Worm (Caenorhabditis elegans) whole organism, early embryonic: ENCODE measurements around the gene F55A11.4.

ENCODE experiments used
- B0310.2 ChIP-seq: sonication (generic microtip); optimal IDR thresholded peaks from 2 replicates; lab custom pipeline; 2016; ENCODE audit warnings: mild to moderate bottlenecking, missing genetic modification characterization, missing compliant biosample characterization
- F13C5.2 ChIP-seq: sonication (generic microtip); optimal IDR thresholded peaks from 2 replicates; lab custom pipeline; 2017; ENCODE audit warnings: mild to moderate bottlenecking, missing genetic modification characterization, inconsistent platforms, missing compliant biosample characterization
- aly-1 ChIP-seq: sonication (generic microtip); optimal IDR thresholded peaks from 2 replicates; lab custom pipeline; 2016; ENCODE audit warnings: missing genetic modification characterization, missing compliant biosample characterization
- ama-1 ChIP-seq: fragments of 150-350 bp; optimal IDR thresholded peaks from 2 replicates; lab custom pipeline; 2014
- ceh-13 ChIP-seq: fragments of 200-800 bp; sonication (Bioruptor generic); optimal IDR thresholded peaks from 2 replicates; lab custom pipeline; 2018; ENCODE audit warnings: mild to moderate bottlenecking, missing genetic modification characterization, missing compliant biosample characterization
- ceh-36 ChIP-seq: sonication (generic microtip); optimal IDR thresholded peaks from 2 replicates; lab custom pipeline; 2016; ENCODE audit warnings: missing genetic modification characterization, inconsistent platforms, missing compliant biosample characterization
- ets-7 ChIP-seq: sonication (generic microtip); optimal IDR thresholded peaks from 2 replicates; lab custom pipeline; 2016; ENCODE audit warnings: missing genotype, missing genetic modification characterization, missing compliant biosample characterization
- flt-1 ChIP-seq: fragments of 200-800 bp; sonication (Bioruptor generic); IDR thresholded peaks from 2 replicates; pipeline ENCODE4 v1.3.6; 2022; ENCODE audit warnings: missing genetic modification characterization, missing compliant biosample characterization
- hmbx-1 ChIP-seq: sonication (generic microtip); optimal IDR thresholded peaks from 2 replicates; lab custom pipeline; 2016; ENCODE audit warnings: mild to moderate bottlenecking, missing genetic modification characterization, missing compliant biosample characterization
- hmg-4 ChIP-seq: fragments of 200-800 bp; sonication (Bioruptor generic); optimal IDR thresholded peaks from 2 replicates; lab custom pipeline; 2018; ENCODE audit warnings: mild to moderate bottlenecking, missing genetic modification characterization, missing compliant biosample characterization
- hnd-1 ChIP-seq: sonication (generic microtip); optimal IDR thresholded peaks from 2 replicates; lab custom pipeline; 2016; ENCODE audit warnings: missing genetic modification characterization, missing compliant biosample characterization
- pes-1 ChIP-seq: fragments of 200-800 bp; sonication (Bioruptor generic); IDR thresholded peaks from 2 replicates; pipeline ENCODE4 v1.3.6; 2022; ENCODE audit warnings: missing genetic modification reagents, missing genetic modification characterization, missing compliant biosample characterization
- scrt-1 ChIP-seq: fragments of 200-800 bp; sonication (Bioruptor generic); IDR thresholded peaks from 2 replicates; pipeline ENCODE4 v1.3.6; 2022; ENCODE audit warnings: missing genetic modification characterization, missing compliant biosample characterization
- sea-1 ChIP-seq: fragments of 200-800 bp; sonication (Bioruptor generic); conservative IDR thresholded peaks from 2 replicates; pipeline ENCODE4 v1.3.6; 2022; ENCODE audit warnings: missing genetic modification characterization, missing compliant biosample characterization
- tbx-11 ChIP-seq: fragments of 200-800 bp; sonication (Bioruptor generic); IDR thresholded peaks from 2 replicates; pipeline ENCODE4 v1.3.6; 2022; ENCODE audit warnings: missing genetic modification characterization, missing compliant biosample characterization
- tbx-37 ChIP-seq: fragments of 200-800 bp; sonication (Bioruptor generic); conservative IDR thresholded peaks from 2 replicates; pipeline ENCODE4 v1.3.6; 2022; ENCODE audit warnings: missing genetic modification reagents, missing genetic modification characterization, missing compliant biosample characterization
- tra-4 ChIP-seq: sonication (generic microtip); optimal IDR thresholded peaks from 2 replicates; lab custom pipeline; 2017; ENCODE audit warnings: missing genetic modification characterization, missing compliant biosample characterization

F55A11.4 gene

ce11 chrV:11795352-11795751 lies 25.1 kb downstream of the F55A11.4 start:
- no peak for TF ChIP-seq hnd-1
- no peak for TF ChIP-seq flt-1 (GFP tag; lab: Robert Waterston, UW)
- no peak for TF ChIP-seq tbx-11 (GFP tag; lab: Robert Waterston, UW)
- TF ChIP-seq ama-1 (lab: Kevin White, UChicago) = no peak
- TF ChIP-seq tra-4 = no peak
- no peak for TF ChIP-seq hmg-4 (GFP tag; lab: Kevin White, UChicago)
- no peak for TF ChIP-seq scrt-1 (GFP tag; lab: Robert Waterston, UW)
- TF ChIP-seq F13C5.2 (tag; lab: Kevin White, UChicago) = no peak
- no peak for TF ChIP-seq hmbx-1 (tag; lab: Kevin White, UChicago)
- no peak for TF ChIP-seq tbx-37 (GFP tag; lab: Robert Waterston, UW)
- no peak for TF ChIP-seq B0310.2 (tag; lab: Kevin White, UChicago)
- no peak for TF ChIP-seq aly-1 (tag; lab: Kevin White, UChicago)
- TF ChIP-seq sea-1 (GFP tag; lab: Robert Waterston, UW) = no peak
- TF ChIP-seq ceh-13 (GFP tag; lab: Kevin White, UChicago) = no peak
- no peak for TF ChIP-seq pes-1 (GFP tag; lab: Robert Waterston, UW)
- TF ChIP-seq ets-7 (tag; lab: Kevin White, UChicago) = no peak
- no peak for TF ChIP-seq ceh-36 (tag; lab: Kevin White, UChicago)

- TF ChIP-seq hmg-4 (GFP tag; lab: Kevin White, UChicago) (no peak), sea-1 (GFP tag; lab: Robert Waterston, UW) (no peak), scrt-1 (GFP tag; lab: Robert Waterston, UW) (no peak)
Measured at ce11 chrV:11796343-11796742, 26.1 kb downstream of the F55A11.4 start.

DNA sequence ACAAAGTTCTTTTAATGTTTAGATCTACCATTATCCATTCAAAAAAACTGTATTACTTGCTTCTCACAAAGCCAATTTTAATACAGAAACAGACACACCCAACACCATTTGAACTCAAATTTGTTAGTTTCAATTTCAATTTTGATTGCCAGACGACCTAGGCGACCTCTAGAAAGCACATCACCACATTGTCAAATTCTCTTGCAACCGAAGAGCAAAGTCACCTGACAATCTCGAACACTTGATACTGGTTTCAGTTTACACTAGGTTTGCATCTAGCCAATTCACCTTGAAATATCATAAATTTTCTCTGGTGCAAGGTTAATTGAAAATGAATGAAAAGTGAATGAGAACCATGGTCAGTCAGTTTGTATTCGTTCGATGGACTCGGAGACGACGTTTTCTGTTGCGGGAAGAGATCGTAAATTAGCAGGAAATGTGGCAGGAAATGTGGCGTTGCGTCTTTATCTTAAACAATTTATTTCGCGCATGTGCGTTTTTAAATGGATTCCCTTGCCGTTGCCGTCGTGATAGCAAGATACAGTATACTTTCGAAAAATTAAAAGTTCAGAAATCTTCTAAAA lies 27.1 kb downstream of the F55A11.4 start:
- TF ChIP-seq aly-1 (tag; lab: Kevin White, UChicago) (no peak), F13C5.2 (tag; lab: Kevin White, UChicago) (no peak), scrt-1 (GFP tag; lab: Robert Waterston, UW) (no peak), ceh-36 (tag; lab: Kevin White, UChicago) (no peak), ets-7 (tag; lab: Kevin White, UChicago) (no peak), B0310.2 (tag; lab: Kevin White, UChicago) (no peak), tra-4 (no peak), ama-1 (lab: Kevin White, UChicago) (no peak), hmbx-1 (tag; lab: Kevin White, UChicago) (no peak), hmg-4 (GFP tag; lab: Kevin White, UChicago) (no peak), flt-1 (GFP tag; lab: Robert Waterston, UW) (no peak), ceh-13 (GFP tag; lab: Kevin White, UChicago) (no peak), tbx-11 (GFP tag; lab: Robert Waterston, UW) (no peak), tbx-37 (GFP tag; lab: Robert Waterston, UW) (no peak), hnd-1 (no peak), pes-1 (GFP tag; lab: Robert Waterston, UW) (no peak), sea-1 (GFP tag; lab: Robert Waterston, UW) (no peak)

DNA sequence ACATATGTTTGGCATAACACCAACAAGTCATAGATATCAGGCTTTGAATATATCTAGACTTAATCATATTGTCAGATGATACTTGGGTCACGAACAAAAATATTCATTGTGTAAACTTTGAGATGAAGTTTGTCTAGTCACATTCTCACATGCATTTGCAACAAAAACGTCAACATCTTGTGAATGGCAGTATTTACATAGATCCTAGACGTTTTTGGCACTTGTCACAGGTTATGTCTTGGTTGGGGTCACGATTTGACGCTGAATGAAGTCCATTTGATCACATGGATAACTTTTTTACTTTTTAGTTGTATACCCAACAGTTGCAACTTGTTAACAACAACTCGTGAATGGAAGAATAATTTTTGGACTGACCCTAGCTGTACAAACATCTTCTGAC lies 28.1 kb downstream of the F55A11.4 start:
- TF ChIP-seq ceh-36 (tag; lab: Kevin White, UChicago) (no peak), ets-7 (tag; lab: Kevin White, UChicago) (no peak), pes-1 (GFP tag; lab: Robert Waterston, UW) (no peak), tbx-37 (GFP tag; lab: Robert Waterston, UW) (no peak), tbx-11 (GFP tag; lab: Robert Waterston, UW) (no peak), ama-1 (lab: Kevin White, UChicago) (no peak), F13C5.2 (tag; lab: Kevin White, UChicago) (no peak), tra-4 (no peak), flt-1 (GFP tag; lab: Robert Waterston, UW) (no peak)

- TF ChIP-seq ceh-13 (GFP tag; lab: Kevin White, UChicago) (no peak), ama-1 (lab: Kevin White, UChicago) (no peak), hmg-4 (GFP tag; lab: Kevin White, UChicago) (no peak), scrt-1 (GFP tag; lab: Robert Waterston, UW) (no peak), hnd-1 (no peak), tra-4 (no peak), ets-7 (tag; lab: Kevin White, UChicago) (no peak), pes-1 (GFP tag; lab: Robert Waterston, UW) (no peak), F13C5.2 (tag; lab: Kevin White, UChicago) (no peak), tbx-11 (GFP tag; lab: Robert Waterston, UW) (no peak), ceh-36 (tag; lab: Kevin White, UChicago) (no peak)
Measured at ce11 chrV:11799252-11799822, 29.1 kb downstream of the F55A11.4 start.

DNA sequence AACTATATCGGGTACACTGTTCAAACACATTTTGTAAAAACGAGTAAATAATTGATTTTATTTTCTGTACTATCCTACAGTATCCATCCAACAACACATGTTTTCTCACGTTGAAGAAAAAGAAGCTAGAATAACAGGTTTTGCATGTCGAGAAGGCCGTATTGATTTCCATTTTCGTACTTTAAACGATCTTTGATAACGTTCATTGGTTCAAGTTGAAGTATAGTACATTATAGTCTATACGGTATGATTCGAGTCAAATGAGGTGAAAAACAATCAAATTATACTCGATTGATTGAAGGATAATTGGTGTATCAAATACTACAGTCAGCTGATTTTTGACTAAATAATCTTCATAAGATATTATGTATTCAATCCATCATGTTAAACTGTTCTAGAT lies 30.2 kb downstream of the F55A11.4 start:
- no peak for TF ChIP-seq B0310.2 (tag; lab: Kevin White, UChicago)

DNA sequence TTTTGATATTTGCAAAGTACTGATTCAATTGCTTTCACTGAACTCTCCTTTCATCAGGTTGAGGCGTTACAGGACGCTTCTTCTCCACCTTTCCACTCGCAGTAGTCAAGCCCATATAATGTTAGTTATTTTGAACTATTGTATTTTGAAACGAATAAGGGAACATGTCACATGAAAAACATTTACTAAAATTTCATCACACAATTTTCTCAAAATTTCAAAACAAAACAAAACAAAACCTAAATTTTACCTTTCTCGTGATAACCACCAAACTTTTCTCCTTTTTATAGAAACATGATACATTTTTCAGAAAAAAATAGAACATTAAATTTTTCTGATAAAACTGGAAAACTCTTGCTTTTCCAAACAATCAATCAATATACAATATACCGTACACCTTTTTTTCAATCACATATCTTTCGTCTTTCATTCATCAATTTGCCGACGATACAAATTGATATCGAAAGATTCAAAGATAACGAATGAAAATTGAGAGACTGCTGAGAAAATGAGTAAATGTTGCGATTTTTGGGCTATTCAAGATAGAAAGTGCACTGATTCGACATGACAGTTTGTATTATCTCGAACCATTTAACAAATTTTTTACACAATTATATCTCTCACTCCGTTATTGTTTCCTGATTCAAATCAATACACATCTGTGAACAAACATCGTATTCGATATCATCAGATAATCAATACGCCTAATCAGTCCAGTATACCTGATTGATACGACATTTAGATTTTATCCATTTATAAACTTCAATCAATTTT lies 31.0 kb downstream of the F55A11.4 start:
- TF ChIP-seq hnd-1 = no peak
- TF ChIP-seq flt-1 (GFP tag; lab: Robert Waterston, UW) = no peak
- no peak for TF ChIP-seq ets-7 (tag; lab: Kevin White, UChicago)
- TF ChIP-seq ceh-13 (GFP tag; lab: Kevin White, UChicago) = no peak
- TF ChIP-seq tbx-37 (GFP tag; lab: Robert Waterston, UW) = no peak
- no peak for TF ChIP-seq F13C5.2 (tag; lab: Kevin White, UChicago)
- TF ChIP-seq scrt-1 (GFP tag; lab: Robert Waterston, UW) = no peak
- TF ChIP-seq sea-1 (GFP tag; lab: Robert Waterston, UW) = no peak
- no peak for TF ChIP-seq tbx-11 (GFP tag; lab: Robert Waterston, UW)
- no peak for TF ChIP-seq aly-1 (tag; lab: Kevin White, UChicago)
- no peak for TF ChIP-seq hmbx-1 (tag; lab: Kevin White, UChicago)
- no peak for TF ChIP-seq pes-1 (GFP tag; lab: Robert Waterston, UW)
- TF ChIP-seq ceh-36 (tag; lab: Kevin White, UChicago) = no peak
- no peak for TF ChIP-seq hmg-4 (GFP tag; lab: Kevin White, UChicago)
- TF ChIP-seq B0310.2 (tag; lab: Kevin White, UChicago) = no peak
- no peak for TF ChIP-seq tra-4
- TF ChIP-seq ama-1 (lab: Kevin White, UChicago) = no peak
